Worm (Caenorhabditis elegans) whole organism, early embryonic: ENCODE measurements around the gene F53B3.6.

ENCODE experiments used
- B0310.2 ChIP-seq: sonication (generic microtip); optimal IDR thresholded peaks from 2 replicates; lab custom pipeline; 2016; ENCODE audit warnings: mild to moderate bottlenecking, missing genetic modification characterization, missing compliant biosample characterization
- F13C5.2 ChIP-seq: sonication (generic microtip); optimal IDR thresholded peaks from 2 replicates; lab custom pipeline; 2017; ENCODE audit warnings: mild to moderate bottlenecking, missing genetic modification characterization, inconsistent platforms, missing compliant biosample characterization
- aly-1 ChIP-seq: sonication (generic microtip); optimal IDR thresholded peaks from 2 replicates; lab custom pipeline; 2016; ENCODE audit warnings: missing genetic modification characterization, missing compliant biosample characterization
- ama-1 ChIP-seq: fragments of 150-350 bp; optimal IDR thresholded peaks from 2 replicates; lab custom pipeline; 2014
- ceh-13 ChIP-seq: fragments of 200-800 bp; sonication (Bioruptor generic); optimal IDR thresholded peaks from 2 replicates; lab custom pipeline; 2018; ENCODE audit warnings: mild to moderate bottlenecking, missing genetic modification characterization, missing compliant biosample characterization
- ceh-36 ChIP-seq: sonication (generic microtip); optimal IDR thresholded peaks from 2 replicates; lab custom pipeline; 2016; ENCODE audit warnings: missing genetic modification characterization, inconsistent platforms, missing compliant biosample characterization
- ets-7 ChIP-seq: sonication (generic microtip); optimal IDR thresholded peaks from 2 replicates; lab custom pipeline; 2016; ENCODE audit warnings: missing genotype, missing genetic modification characterization, missing compliant biosample characterization
- flt-1 ChIP-seq: fragments of 200-800 bp; sonication (Bioruptor generic); IDR thresholded peaks from 2 replicates; pipeline ENCODE4 v1.3.6; 2022; ENCODE audit warnings: missing genetic modification characterization, missing compliant biosample characterization
- hmbx-1 ChIP-seq: sonication (generic microtip); optimal IDR thresholded peaks from 2 replicates; lab custom pipeline; 2016; ENCODE audit warnings: mild to moderate bottlenecking, missing genetic modification characterization, missing compliant biosample characterization
- hmg-4 ChIP-seq: fragments of 200-800 bp; sonication (Bioruptor generic); optimal IDR thresholded peaks from 2 replicates; lab custom pipeline; 2018; ENCODE audit warnings: mild to moderate bottlenecking, missing genetic modification characterization, missing compliant biosample characterization
- hnd-1 ChIP-seq: sonication (generic microtip); optimal IDR thresholded peaks from 2 replicates; lab custom pipeline; 2016; ENCODE audit warnings: missing genetic modification characterization, missing compliant biosample characterization
- pes-1 ChIP-seq: fragments of 200-800 bp; sonication (Bioruptor generic); IDR thresholded peaks from 2 replicates; pipeline ENCODE4 v1.3.6; 2022; ENCODE audit warnings: missing genetic modification reagents, missing genetic modification characterization, missing compliant biosample characterization
- scrt-1 ChIP-seq: fragments of 200-800 bp; sonication (Bioruptor generic); IDR thresholded peaks from 2 replicates; pipeline ENCODE4 v1.3.6; 2022; ENCODE audit warnings: missing genetic modification characterization, missing compliant biosample characterization
- sea-1 ChIP-seq: fragments of 200-800 bp; sonication (Bioruptor generic); conservative IDR thresholded peaks from 2 replicates; pipeline ENCODE4 v1.3.6; 2022; ENCODE audit warnings: missing genetic modification characterization, missing compliant biosample characterization
- tbx-11 ChIP-seq: fragments of 200-800 bp; sonication (Bioruptor generic); IDR thresholded peaks from 2 replicates; pipeline ENCODE4 v1.3.6; 2022; ENCODE audit warnings: missing genetic modification characterization, missing compliant biosample characterization
- tbx-37 ChIP-seq: fragments of 200-800 bp; sonication (Bioruptor generic); conservative IDR thresholded peaks from 2 replicates; pipeline ENCODE4 v1.3.6; 2022; ENCODE audit warnings: missing genetic modification reagents, missing genetic modification characterization, missing compliant biosample characterization
- tra-4 ChIP-seq: sonication (generic microtip); optimal IDR thresholded peaks from 2 replicates; lab custom pipeline; 2017; ENCODE audit warnings: missing genetic modification characterization, missing compliant biosample characterization

The F53B3.6 gene

ce11 chrX:2858380-2858779 lies 5.6 kb upstream of the F53B3.6 start:
- TF ChIP-seq tbx-37: no peak
- no peak for TF ChIP-seq hmg-4 (GFP tag; lab: Kevin White, UChicago)
- no peak for TF ChIP-seq hnd-1 (tag; lab: Kevin White, UChicago)

ce11 chrX:2862372-2862771 lies 1.7 kb upstream of the F53B3.6 start, which contains the start of gene comt-1:
Gene comt-1, minus strand, starts transcription at chrX:2862472.
- TF ChIP-seq pes-1 (GFP tag; lab: Robert Waterston, UW) (no peak), F13C5.2 (tag; lab: Kevin White, UChicago) (no peak), ceh-13 (GFP tag; lab: Kevin White, UChicago) (no peak), hmg-4 (GFP tag; lab: Kevin White, UChicago) (no peak), ceh-36 (tag; lab: Kevin White, UChicago) (no peak), tbx-37 (no peak), tra-4 (tag; lab: Kevin White, UChicago) (no peak)

ce11 chrX:2865591-2866217 lies 1.7 kb downstream of the F53B3.6 start:
- TF ChIP-seq B0310.2 (tag; lab: Kevin White, UChicago) (no peak), scrt-1 (GFP tag; lab: Robert Waterston, UW) (no peak), ama-1 (lab: Kevin White, UChicago) (no peak), ets-7 (tag; lab: Kevin White, UChicago) (no peak), ceh-36 (tag; lab: Kevin White, UChicago) (no peak), hmg-4 (GFP tag; lab: Kevin White, UChicago) (no peak), pes-1 (GFP tag; lab: Robert Waterston, UW) (no peak), hnd-1 (tag; lab: Kevin White, UChicago) (no peak), tra-4 (tag; lab: Kevin White, UChicago) (no peak), ceh-13 (GFP tag; lab: Kevin White, UChicago) (no peak), hmbx-1 (tag; lab: Kevin White, UChicago) (no peak), aly-1 (tag; lab: Kevin White, UChicago) (no peak), tbx-11 (GFP tag; lab: Robert Waterston, UW) (no peak), flt-1 (GFP tag; lab: Robert Waterston, UW) (no peak), F13C5.2 (tag; lab: Kevin White, UChicago) (no peak), tbx-37 (no peak)

- TF ChIP-seq flt-1 (GFP tag; lab: Robert Waterston, UW) (0 out of 2 replicates have a peak, but pooled peaks have one; percentile 11), hmg-4 (GFP tag; lab: Kevin White, UChicago) (peak; percentile 36), scrt-1 (GFP tag; lab: Robert Waterston, UW) (no peak)
These were observed 7.0 kb downstream of the F53B3.6 start, which contains the start of gene F53B3.3 for ce11 chrX:2871037-2871436. Gene F53B3.3, minus strand, starts transcription at chrX:2871137.

ce11 chrX:2873272-2873671 lies 9.2 kb downstream of the F53B3.6 start:
- TF ChIP-seq hmg-4 (GFP tag; lab: Kevin White, UChicago): no peak
- TF ChIP-seq ceh-36 (tag; lab: Kevin White, UChicago): no peak
- no peak for TF ChIP-seq tbx-11 (GFP tag; lab: Robert Waterston, UW)
- no peak for TF ChIP-seq tbx-37
- TF ChIP-seq ama-1 (lab: Kevin White, UChicago): no peak
- TF ChIP-seq hmbx-1 (tag; lab: Kevin White, UChicago): no peak
- TF ChIP-seq scrt-1 (GFP tag; lab: Robert Waterston, UW): no peak
- no peak for TF ChIP-seq B0310.2 (tag; lab: Kevin White, UChicago)
- TF ChIP-seq ets-7 (tag; lab: Kevin White, UChicago): no peak
- TF ChIP-seq tra-4 (tag; lab: Kevin White, UChicago): no peak
- TF ChIP-seq aly-1 (tag; lab: Kevin White, UChicago): no peak
- TF ChIP-seq F13C5.2 (tag; lab: Kevin White, UChicago): no peak
- TF ChIP-seq ceh-13 (GFP tag; lab: Kevin White, UChicago): no peak
- no peak for TF ChIP-seq hnd-1 (tag; lab: Kevin White, UChicago)
- TF ChIP-seq sea-1 (GFP tag; lab: Robert Waterston, UW): no peak
- no peak for TF ChIP-seq flt-1 (GFP tag; lab: Robert Waterston, UW)

ce11 chrX:2874598-2874997 lies 10.6 kb downstream of the F53B3.6 start:
- TF ChIP-seq flt-1 (GFP tag; lab: Robert Waterston, UW) (no peak), ets-7 (tag; lab: Kevin White, UChicago) (no peak), ceh-13 (GFP tag; lab: Kevin White, UChicago) (no peak), ceh-36 (tag; lab: Kevin White, UChicago) (peak; percentile 19)

ce11 chrX:2877433-2877832 lies 13.4 kb downstream of the F53B3.6 start:
- TF ChIP-seq ets-7 (tag; lab: Kevin White, UChicago) (no peak), aly-1 (tag; lab: Kevin White, UChicago) (no peak), F13C5.2 (tag; lab: Kevin White, UChicago) (no peak), ceh-13 (GFP tag; lab: Kevin White, UChicago) (no peak), flt-1 (GFP tag; lab: Robert Waterston, UW) (no peak), hmbx-1 (tag; lab: Kevin White, UChicago) (no peak), tbx-37 (no peak), hmg-4 (GFP tag; lab: Kevin White, UChicago) (no peak), B0310.2 (tag; lab: Kevin White, UChicago) (no peak)
